Worm (Caenorhabditis elegans) whole organism, young adult: ENCODE results near the gene slo-2.

ENCODE experiments used
- F49E8.2 ChIP-seq: sonication (generic microtip); optimal IDR thresholded peaks from 3 replicates; lab custom pipeline; 2017; ENCODE audit warnings: missing genetic modification characterization, mild to moderate bottlenecking, missing compliant biosample characterization, antibody characterized with exemption, moderate library complexity; ENCODE audit not compliant: insufficient read depth
- ama-1 ChIP-seq, 3 experiments: fragments of 150-350 bp in 1 of 3; sonication (generic microtip) in 2 of 3; optimal IDR thresholded peaks; 2 replicates each; lab custom pipeline; 2014 to 2018; ENCODE audit warnings: missing biosample characterization in 2 of 3, missing genetic modification characterization in 2 of 3, missing genetic modification reagents in 2 of 3
- chd-7 ChIP-seq: sonication (generic microtip); optimal IDR thresholded peaks from 2 replicates; lab custom pipeline; 2016; ENCODE audit warnings: mild to moderate bottlenecking, missing genetic modification characterization, moderate library complexity, missing compliant biosample characterization
- egl-44 ChIP-seq: fragments of 200-800 bp; sonication (Bioruptor generic); IDR thresholded peaks from 2 replicates; pipeline ENCODE4 v1.3.6; 2022; ENCODE audit warnings: missing genetic modification reagents, missing genetic modification characterization, missing compliant biosample characterization
- him-1 ChIP-seq: sonication (generic microtip); optimal IDR thresholded peaks from 2 replicates; lab custom pipeline; 2016; ENCODE audit warnings: missing genotype, missing genetic modification reagents, missing genetic modification characterization, missing compliant biosample characterization
- madf-3 ChIP-seq: fragments of 200-800 bp; sonication (Bioruptor generic); IDR thresholded peaks from 2 replicates; pipeline ENCODE4 v1.3.6; 2022; ENCODE audit warnings: missing genetic modification reagents, missing genetic modification characterization, missing compliant biosample characterization
- pha-4 ChIP-seq: fragments of 150-350 bp; sonication (generic microtip); optimal IDR thresholded peaks from 2 replicates; lab custom pipeline; 2014; ENCODE audit warnings: missing biosample characterization, missing genetic modification reagents, missing genetic modification characterization

DNA sequence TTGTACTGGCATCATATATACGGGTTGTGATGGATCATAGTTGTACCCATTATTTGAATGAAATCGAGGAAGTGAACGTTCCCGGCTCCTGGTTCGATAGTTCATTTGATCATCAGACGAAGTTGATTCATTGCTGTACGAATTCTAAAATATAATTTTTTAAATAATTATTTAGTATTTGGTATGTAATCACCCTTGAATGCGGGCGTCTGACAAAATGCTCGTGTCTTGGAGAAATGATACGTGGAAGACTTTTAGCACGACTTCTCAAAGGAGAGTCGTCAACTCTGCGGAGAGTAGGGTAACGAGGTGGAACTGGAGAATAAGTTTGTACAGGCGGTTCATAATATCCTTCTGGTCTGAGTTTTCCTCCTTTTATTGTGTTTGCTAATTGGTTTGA is 21.8 kb upstream of the slo-2 start:
- TF ChIP-seq pha-4 (tag; lab: Kevin White, UChicago): no peak
- no peak for TF ChIP-seq F49E8.2 (tag; lab: Kevin White, UChicago)
- no peak for TF ChIP-seq him-1
- no peak for TF ChIP-seq egl-44 (GFP tag; lab: Robert Waterston, UW)
- no peak for TF ChIP-seq chd-7 (tag; lab: Kevin White, UChicago)
- no peak for TF ChIP-seq ama-1 (optimal IDR thresholded peaks at IDR 0.05; lab: Kevin White, UChicago)
- TF ChIP-seq ama-1 (GFP tag; optimal IDR thresholded peaks at IDR 0.05; lab: Kevin White, UChicago): no peak
- TF ChIP-seq madf-3 (GFP tag; lab: Robert Waterston, UW): no peak
